Fruit fly (Drosophila melanogaster) whole organism, embryonic: ENCODE results near the gene jim.

ENCODE experiments used
- Abd-B ChIP-seq: fragments of 200-800 bp; sonication (Bioruptor generic); optimal IDR thresholded peaks from 2 replicates; lab custom pipeline; 2018; ENCODE audit warnings: missing biosample characterization, mild to moderate bottlenecking, missing genetic modification characterization, moderate library complexity
- Antp ChIP-seq: fragments of 200-800 bp; sonication (Bioruptor generic); optimal IDR thresholded peaks from 3 replicates; lab custom pipeline; 2016; ENCODE audit warnings: missing biosample characterization, missing genetic modification characterization
- CG10431 ChIP-seq: fragments of 200-800 bp; sonication (Bioruptor generic); optimal IDR thresholded peaks from 3 replicates; lab custom pipeline; 2018; ENCODE audit warnings: missing biosample characterization, mild to moderate bottlenecking, missing genetic modification characterization
- CG12236 ChIP-seq: fragments of 200-800 bp; sonication (Bioruptor generic); optimal IDR thresholded peaks from 2 replicates; lab custom pipeline; 2016; ENCODE audit warnings: missing biosample characterization, missing genetic modification characterization
- CG14667 ChIP-seq: fragments of 200-800 bp; sonication (Bioruptor generic); IDR thresholded peaks from 2 replicates; pipeline ENCODE4 v1.3.6; 2022; ENCODE audit warnings: missing biosample characterization, missing genetic modification characterization
- CG17328 ChIP-seq: fragments of 200-800 bp; sonication (Bioruptor generic); IDR thresholded peaks from 2 replicates; pipeline ENCODE4 v1.3.6; 2022; ENCODE audit warnings: missing biosample characterization, missing genetic modification characterization
- CG17385 ChIP-seq: fragments of 200-800 bp; sonication (Bioruptor generic); optimal IDR thresholded peaks from 3 replicates; lab custom pipeline; 2018; ENCODE audit warnings: missing biosample characterization, mild to moderate bottlenecking, missing genetic modification characterization
- CG17829 ChIP-seq: fragments of 200-800 bp; optimal IDR thresholded peaks from 2 replicates; lab custom pipeline; 2019; ENCODE audit warnings: missing biosample characterization, mild to moderate bottlenecking, missing genetic modification characterization, moderate library complexity
- CG32532 ChIP-seq: fragments of 200-800 bp; sonication (Bioruptor generic); IDR thresholded peaks from 2 replicates; pipeline ENCODE4 v1.3.6; 2022; ENCODE audit warnings: missing biosample characterization, missing genetic modification characterization
- CG43689 ChIP-seq: fragments of 200-800 bp; sonication (Bioruptor generic); IDR thresholded peaks from 2 replicates; pipeline ENCODE4 v1.3.6; 2022; ENCODE audit warnings: missing biosample characterization, missing genetic modification characterization
- CG4820 ChIP-seq: fragments of 200-800 bp; sonication (Bioruptor generic); optimal IDR thresholded peaks from 3 replicates; lab custom pipeline; 2016; ENCODE audit warnings: missing biosample characterization, missing genetic modification characterization
- CG5245 ChIP-seq: fragments of 200-800 bp; sonication (Bioruptor generic); optimal IDR thresholded peaks from 3 replicates; lab custom pipeline; 2016; ENCODE audit warnings: missing biosample characterization, missing genetic modification characterization
- CG5953 ChIP-seq: fragments of 200-800 bp; sonication (Bioruptor generic); IDR thresholded peaks from 2 replicates; pipeline ENCODE4 v1.3.6; 2022; ENCODE audit warnings: missing biosample characterization, missing genetic modification characterization
- CG7271 ChIP-seq: fragments of 200-800 bp; sonication (Bioruptor generic); optimal IDR thresholded peaks from 2 replicates; lab custom pipeline; 2018; ENCODE audit warnings: missing biosample characterization, mild to moderate bottlenecking, missing genetic modification characterization, moderate library complexity
- CG8478 ChIP-seq: fragments of >200 bp; optimal IDR thresholded peaks from 2 replicates; lab custom pipeline; 2018
- CG9215 ChIP-seq: fragments of 200-800 bp; sonication (Bioruptor generic); IDR thresholded peaks from 2 replicates; pipeline ENCODE4 v1.3.6; 2022; ENCODE audit warnings: missing biosample characterization, missing genetic modification characterization
- CG9437 ChIP-seq: fragments of 200-800 bp; sonication (Bioruptor generic); optimal IDR thresholded peaks from 2 replicates; lab custom pipeline; 2018; ENCODE audit warnings: missing biosample characterization, mild to moderate bottlenecking, missing genetic modification characterization
- CG9797 ChIP-seq: fragments of 200-800 bp; sonication (Bioruptor generic); optimal IDR thresholded peaks from 3 replicates; lab custom pipeline; 2018; ENCODE audit warnings: missing biosample characterization, mild to moderate bottlenecking, missing genetic modification characterization
- CG9817 ChIP-seq: fragments of 200-800 bp; sonication (Bioruptor generic); optimal IDR thresholded peaks from 2 replicates; lab custom pipeline; 2018; ENCODE audit warnings: missing biosample characterization, mild to moderate bottlenecking, missing genetic modification characterization, moderate library complexity
- D19A ChIP-seq: fragments of 200-800 bp; optimal IDR thresholded peaks from 3 replicates; lab custom pipeline; 2019; ENCODE audit warnings: missing biosample characterization, mild to moderate bottlenecking, missing genetic modification characterization, moderate library complexity
- Gsc ChIP-seq: fragments of 200-800 bp; sonication (Bioruptor generic); IDR thresholded peaks from 2 replicates; pipeline ENCODE4 v1.3.6; 2022; ENCODE audit warnings: missing biosample characterization, missing genetic modification characterization
- Hey ChIP-seq: fragments of 200-800 bp; sonication (Bioruptor generic); optimal IDR thresholded peaks from 3 replicates; lab custom pipeline; 2018; ENCODE audit warnings: missing biosample characterization, mild to moderate bottlenecking, missing genetic modification characterization
- Hmx ChIP-seq: fragments of 200-800 bp; sonication (Bioruptor generic); optimal IDR thresholded peaks from 2 replicates; lab custom pipeline; 2016; ENCODE audit warnings: missing biosample characterization, missing genetic modification characterization
- Mad ChIP-seq: fragments of 200-800 bp; sonication (Bioruptor generic); optimal IDR thresholded peaks from 2 replicates; lab custom pipeline; 2016; ENCODE audit warnings: missing biosample characterization, missing genetic modification characterization
- Opbp ChIP-seq: fragments of 200-800 bp; sonication (Bioruptor generic); IDR thresholded peaks from 3 replicates; pipeline ENCODE4 v1.3.6; 2022; ENCODE audit warnings: missing biosample characterization, missing genetic modification characterization; ENCODE audit not compliant: partially characterized antibody
- Ptx1 ChIP-seq: fragments of 200-800 bp; sonication (Bioruptor generic); IDR thresholded peaks from 2 replicates; pipeline ENCODE4 v1.3.6; 2022; ENCODE audit warnings: missing biosample characterization, missing genetic modification characterization
- Six4 ChIP-seq: fragments of 200-800 bp; sonication (Bioruptor generic); optimal IDR thresholded peaks from 2 replicates; lab custom pipeline; 2016; ENCODE audit warnings: missing biosample characterization, missing genetic modification characterization
- Xbp1 ChIP-seq: fragments of 200-800 bp; sonication (Bioruptor generic); optimal IDR thresholded peaks from 3 replicates; lab custom pipeline; 2016; ENCODE audit warnings: missing biosample characterization, mild to moderate bottlenecking, missing genetic modification characterization
- crol ChIP-seq: fragments of 200-800 bp; sonication (Bioruptor generic); IDR thresholded peaks from 2 replicates; pipeline ENCODE4 v1.3.6; 2022; ENCODE audit warnings: missing biosample characterization, missing genetic modification characterization
- danr ChIP-seq: fragments of 200-800 bp; sonication (Bioruptor generic); IDR thresholded peaks from 2 replicates; pipeline ENCODE4 v1.3.6; 2022; ENCODE audit warnings: missing biosample characterization, missing genetic modification characterization
- dimm ChIP-seq: fragments of 200-800 bp; sonication (Bioruptor generic); IDR thresholded peaks from 2 replicates; pipeline ENCODE4 v1.3.6; 2022; ENCODE audit warnings: missing biosample characterization, missing genetic modification characterization
- gem ChIP-seq: fragments of 200-800 bp; sonication (Bioruptor generic); optimal IDR thresholded peaks from 2 replicates; lab custom pipeline; 2019; ENCODE audit warnings: missing biosample characterization, mild to moderate bottlenecking, missing genetic modification characterization, moderate library complexity
- grn ChIP-seq: fragments of 200-800 bp; sonication (Bioruptor generic); optimal IDR thresholded peaks from 3 replicates; lab custom pipeline; 2017; ENCODE audit warnings: missing biosample characterization, missing genetic modification characterization
- gt ChIP-seq: fragments of 200-800 bp; sonication (Bioruptor generic); IDR thresholded peaks from 2 replicates; pipeline ENCODE4 v1.3.6; 2022; ENCODE audit warnings: missing biosample characterization, missing genetic modification characterization
- hb ChIP-seq: fragments of 200-800 bp; sonication (Bioruptor generic); IDR thresholded peaks from 3 replicates; pipeline ENCODE4 v1.3.6; 2022; ENCODE audit warnings: missing biosample characterization, missing genetic modification characterization; ENCODE audit not compliant: partially characterized antibody
- ken ChIP-seq: fragments of 200-800 bp; sonication (Bioruptor generic); IDR thresholded peaks from 3 replicates; pipeline ENCODE4 v1.3.6; 2022; ENCODE audit warnings: missing biosample characterization, missing genetic modification characterization
- lbe ChIP-seq: fragments of 200-800 bp; sonication (Bioruptor generic); optimal IDR thresholded peaks from 2 replicates; lab custom pipeline; 2016; ENCODE audit warnings: missing biosample characterization, mild to moderate bottlenecking, missing genetic modification characterization
- lilli ChIP-seq: fragments of 200-800 bp; sonication (Bioruptor generic); optimal IDR thresholded peaks from 3 replicates; lab custom pipeline; 2016; ENCODE audit warnings: missing biosample characterization, missing genetic modification characterization
- nerfin-1 ChIP-seq: fragments of 200-800 bp; sonication (Bioruptor generic); optimal IDR thresholded peaks from 3 replicates; lab custom pipeline; 2019; ENCODE audit warnings: missing biosample characterization, mild to moderate bottlenecking, missing genetic modification characterization, moderate library complexity
- org-1 ChIP-seq: fragments of 200-800 bp; sonication (Bioruptor generic); optimal IDR thresholded peaks from 2 replicates; lab custom pipeline; 2017; ENCODE audit warnings: missing biosample characterization, missing genetic modification characterization
- pfk ChIP-seq: fragments of 200-800 bp; sonication (Bioruptor generic); optimal IDR thresholded peaks from 2 replicates; lab custom pipeline; 2018; ENCODE audit warnings: missing biosample characterization, mild to moderate bottlenecking, missing genetic modification characterization, moderate library complexity
- row ChIP-seq: fragments of 200-800 bp; sonication (Bioruptor generic); IDR thresholded peaks from 3 replicates; pipeline ENCODE4 v1.3.6; 2022; ENCODE audit warnings: missing biosample characterization, missing genetic modification characterization
- sna ChIP-seq: fragments of 200-800 bp; sonication (Bioruptor generic); IDR thresholded peaks from 2 replicates; pipeline ENCODE4 v1.3.6; 2022; ENCODE audit warnings: missing biosample characterization, missing genetic modification characterization; ENCODE audit not compliant: partially characterized antibody
- so ChIP-seq: fragments of 200-800 bp; sonication (Bioruptor generic); IDR thresholded peaks from 3 replicates; pipeline ENCODE4 v1.3.6; 2022; ENCODE audit warnings: missing biosample characterization, missing genetic modification characterization
- ssp ChIP-seq: fragments of 200-800 bp; sonication (Bioruptor generic); IDR thresholded peaks from 2 replicates; pipeline ENCODE4 v1.3.6; 2022; ENCODE audit warnings: missing biosample characterization, missing genetic modification characterization
- ttk ChIP-seq: fragments of 200-800 bp; sonication (Bioruptor generic); IDR thresholded peaks from 2 replicates; pipeline ENCODE4 v2.1.2; 2022; ENCODE audit warnings: missing biosample characterization, missing genetic modification characterization
- tup ChIP-seq: fragments of 200-800 bp; sonication (Bioruptor generic); optimal IDR thresholded peaks from 2 replicates; lab custom pipeline; 2016; ENCODE audit warnings: missing biosample characterization, mild to moderate bottlenecking, missing genetic modification characterization, moderate library complexity
- unc-4 ChIP-seq: fragments of 200-800 bp; sonication (Bioruptor generic); IDR thresholded peaks from 2 replicates; pipeline ENCODE4 v1.3.6; 2022; ENCODE audit warnings: missing biosample characterization, missing genetic modification characterization; ENCODE audit not compliant: partially characterized antibody
- z ChIP-seq: fragments of 200-800 bp; sonication (Bioruptor generic); IDR thresholded peaks from 3 replicates; pipeline ENCODE4 v1.3.6; 2022; ENCODE audit warnings: missing biosample characterization, missing genetic modification characterization
- zfh1 ChIP-seq: fragments of 200-800 bp; sonication (Bioruptor generic); IDR thresholded peaks from 3 replicates; pipeline ENCODE4 v1.3.6; 2022; ENCODE audit warnings: missing biosample characterization, missing genetic modification characterization
- zfh2 ChIP-seq: fragments of 200-800 bp; sonication (Bioruptor generic); optimal IDR thresholded peaks from 2 replicates; lab custom pipeline; 2016; ENCODE audit warnings: missing biosample characterization, missing genetic modification characterization

jim gene

dm6 chr3L:22837651-22838614 lies 2.9 kb upstream of the jim start (continued):
- TF ChIP-seq CG14667 (GFP tag; lab: Robert Waterston, UW) (no peak), Mad (GFP tag; lab: Kevin White, UChicago) (no peak), CG17385 (GFP tag; lab: Kevin White, UChicago) (no peak), Antp (GFP tag; lab: Kevin White, UChicago) (no peak), Six4 (GFP tag; lab: Kevin White, UChicago) (no peak), pfk (GFP tag; lab: Kevin White, UChicago) (no peak), lilli (GFP tag; lab: Kevin White, UChicago) (no peak), CG9437 (GFP tag; lab: Kevin White, UChicago) (no peak), Opbp (GFP tag; lab: Robert Waterston, UW) (no peak), ken (GFP tag; lab: Robert Waterston, UW) (no peak), D19A (tag; lab: Kevin White, UChicago) (no peak), zfh1 (GFP tag; lab: Robert Waterston, UW) (no peak), Xbp1 (GFP tag; lab: Kevin White, UChicago) (no peak), so (GFP tag; lab: Robert Waterston, UW) (no peak), CG12236 (no peak), CG7271 (tag; lab: Kevin White, UChicago) (no peak), zfh2 (GFP tag; lab: Kevin White, UChicago) (no peak), CG9817 (tag; lab: Kevin White, UChicago) (no peak), gem (tag; lab: Kevin White, UChicago) (no peak), Gsc (GFP tag; lab: Robert Waterston, UW) (no peak), sna (GFP tag; lab: Robert Waterston, UW) (0 out of 2 replicates have a peak, but pooled peaks have one; percentile 22), gt (GFP tag; lab: Robert Waterston, UW) (no peak), Abd-B (GFP tag; lab: Kevin White, UChicago) (no peak), dimm (GFP tag; lab: Robert Waterston, UW) (no peak), CG8478 (lab: Kevin White, UChicago) (no peak), grn (peak; percentile 30), CG9797 (GFP tag; lab: Kevin White, UChicago) (no peak), Hey (tag; lab: Kevin White, UChicago) (no peak), CG4820 (GFP tag; lab: Kevin White, UChicago) (no peak), org-1 (GFP tag; lab: Kevin White, UChicago) (no peak), CG5953 (GFP tag; lab: Robert Waterston, UW) (no peak), crol (GFP tag; lab: Robert Waterston, UW) (peak; percentile 72), danr (GFP tag; lab: Robert Waterston, UW) (no peak), CG32532 (GFP tag; lab: Robert Waterston, UW) (no peak; the same call in 1 of the 2 replicates), ttk (GFP tag; lab: Robert Waterston, UW) (no peak), Ptx1 (GFP tag; lab: Robert Waterston, UW) (no peak), CG5245 (GFP tag; lab: Kevin White, UChicago) (no peak), tup (GFP tag; lab: Kevin White, UChicago) (no peak), CG9215 (GFP tag; lab: Robert Waterston, UW) (no peak), CG43689 (no peak), CG17328 (GFP tag; lab: Robert Waterston, UW) (no peak), lbe (GFP tag; lab: Kevin White, UChicago) (no peak), row (GFP tag; lab: Robert Waterston, UW) (no peak), hb (0 out of 3 replicates have a peak, but pooled peaks have one; percentile 34), ssp (GFP tag; lab: Robert Waterston, UW) (no peak), z (GFP tag; lab: Robert Waterston, UW) (no peak), unc-4 (GFP tag; lab: Robert Waterston, UW) (no peak), CG17829 (tag; lab: Kevin White, UChicago) (no peak), nerfin-1 (tag; lab: Kevin White, UChicago) (no peak), CG10431 (GFP tag; lab: Kevin White, UChicago) (no peak), Hmx (GFP tag; lab: Kevin White, UChicago) (no peak)
